Fruit fly (Drosophila melanogaster): Measurements from ENCODE around the gene CG17377.

- no peak for TF ChIP-seq h (optimal IDR thresholded peaks at IDR 0.05)
- TF ChIP-seq Myc (optimal IDR thresholded peaks at IDR 0.05), result no peak
- no peak for TF ChIP-seq psq (optimal IDR thresholded peaks at IDR 0.05)
- no peak for TF ChIP-seq Sin3A (optimal IDR thresholded peaks at IDR 0.05)
- no peak for TF ChIP-seq insv (optimal IDR thresholded peaks at IDR 0.05)
- TF ChIP-seq ttk (optimal IDR thresholded peaks at IDR 0.05), result no peak
Observed at dm6 chr2L:6784235-6784634, 18.4 kb downstream of the CG17377 start.

Measured in Kc167 (cell line).